Worm (Caenorhabditis elegans) whole organism, young adult: ENCODE measurements around the gene fbxa-131.

Experiments
- D2030.7 ChIP-seq: fragments of 200-800 bp; sonication (Bioruptor generic); IDR thresholded peaks from 2 replicates; pipeline ENCODE4 v1.3.6; 2022; ENCODE audit warnings: missing genetic modification reagents, missing genetic modification characterization, missing compliant biosample characterization
- F10E7.11 ChIP-seq: sonication (generic microtip); optimal IDR thresholded peaks from 2 replicates; lab custom pipeline; 2017; ENCODE audit warnings: mild to moderate bottlenecking, missing genetic modification characterization, moderate library complexity, missing compliant biosample characterization
- F22D6.2 ChIP-seq: sonication (generic microtip); optimal IDR thresholded peaks from 2 replicates; lab custom pipeline; 2016; ENCODE audit warnings: mild to moderate bottlenecking, missing genetic modification characterization, missing compliant biosample characterization
- cebp-2 ChIP-seq: fragments of 200-800 bp; sonication (Bioruptor generic); IDR thresholded peaks from 2 replicates; pipeline ENCODE4 v1.3.6; 2022; ENCODE audit warnings: missing genetic modification characterization, missing compliant biosample characterization
- hmg-1.2 ChIP-seq: fragments of 200-800 bp; sonication (Bioruptor generic); IDR thresholded peaks from 2 replicates; pipeline ENCODE4 v1.3.6; 2022; ENCODE audit warnings: missing genetic modification reagents, missing genetic modification characterization, missing compliant biosample characterization
- hsf-1 ChIP-seq: fragments of 200-800 bp; sonication (Bioruptor generic); IDR thresholded peaks from 2 replicates; pipeline ENCODE4 v1.3.6; 2022; ENCODE audit warnings: missing genetic modification reagents, missing genetic modification characterization, missing compliant biosample characterization
- lag-1 ChIP-seq: fragments of 200-800 bp; sonication (Bioruptor generic); IDR thresholded peaks from 2 replicates; pipeline ENCODE4 v1.3.6; 2022; ENCODE audit warnings: missing genetic modification reagents, missing genetic modification characterization, missing compliant biosample characterization
- let-607 ChIP-seq, 2 experiments: fragments of 200-800 bp in 1 of 2; sonication (Bioruptor generic) in 1 of 2; sonication (generic microtip) in 1 of 2; optimal IDR thresholded peaks; 2 replicates each; lab custom pipeline; 2016 to 2018; ENCODE audit warnings: mild to moderate bottlenecking in 2 of 2, missing compliant biosample characterization in 2 of 2, missing genetic modification characterization in 2 of 2, moderate library complexity in 2 of 2, missing genotype in 1 of 2
- lin-54 ChIP-seq: fragments of 200-800 bp; sonication (Bioruptor generic); optimal IDR thresholded peaks from 2 replicates; lab custom pipeline; 2018; ENCODE audit warnings: mild to moderate bottlenecking, missing genetic modification characterization, missing compliant biosample characterization
- mes-4 ChIP-seq: sonication (generic microtip); optimal IDR thresholded peaks from 2 replicates; lab custom pipeline; 2016; ENCODE audit warnings: missing genotype, missing genetic modification characterization, missing compliant biosample characterization
- nfya-1 ChIP-seq: sonication (generic microtip); optimal IDR thresholded peaks from 2 replicates; lab custom pipeline; 2017; ENCODE audit warnings: antibody characterized with exemption, missing compliant biosample characterization, missing genetic modification characterization, borderline replicate concordance; ENCODE audit not compliant: insufficient read depth
- nhr-80 ChIP-seq: sonication (generic microtip); optimal IDR thresholded peaks from 2 replicates; lab custom pipeline; 2016; ENCODE audit warnings: missing genetic modification characterization, missing compliant biosample characterization
- sdz-38 ChIP-seq: sonication (generic microtip); optimal IDR thresholded peaks from 2 replicates; lab custom pipeline; 2016; ENCODE audit warnings: missing genotype, missing genetic modification characterization, missing compliant biosample characterization
- ztf-28 ChIP-seq: fragments of 200-800 bp; sonication (Bioruptor generic); IDR thresholded peaks from 2 replicates; pipeline ENCODE4 v1.3.6; 2022; ENCODE audit warnings: missing genetic modification reagents, missing genetic modification characterization, missing compliant biosample characterization

The fbxa-131 gene

ce11 chrV:19778608-19779007 is 40.4 kb downstream of the fbxa-131 start, which contains the start of gene fbxa-194 (continued):
- TF ChIP-seq F10E7.11 (tag; lab: Kevin White, UChicago), result no peak
- TF ChIP-seq lin-54 (GFP tag; lab: Kevin White, UChicago), result no peak

- TF ChIP-seq sdz-38 (tag; lab: Kevin White, UChicago), result no peak
- TF ChIP-seq cebp-2 (GFP tag; lab: Robert Waterston, UW), result no peak
- no peak for TF ChIP-seq hmg-1.2 (GFP tag; lab: Robert Waterston, UW)
- peak; percentile 91 for TF ChIP-seq hsf-1
- TF ChIP-seq lag-1 (GFP tag; lab: Robert Waterston, UW), result no peak
- TF ChIP-seq nfya-1 (tag; lab: Kevin White, UChicago), result no peak
Observed at ce11 chrV:19779220-19779619, 41.0 kb downstream of the fbxa-131 start.

ce11 chrV:19783829-19784228 is 45.6 kb downstream of the fbxa-131 start, which contains the start of gene srt-45:
TSS of gene srt-45 (plus strand) at chrV:19784129.
- TF ChIP-seq ztf-28 (GFP tag; lab: Robert Waterston, UW) (no peak), D2030.7 (GFP tag; lab: Robert Waterston, UW) (no peak)

- TF ChIP-seq let-607 (tag; optimal IDR thresholded peaks at IDR 0.05; lab: Kevin White, UChicago) (no peak), nhr-80 (tag; lab: Kevin White, UChicago) (peak; percentile 56), F22D6.2 (no peak), mes-4 (no peak)
Observed at ce11 chrV:19788360-19788759, 50.1 kb downstream of the fbxa-131 start, which contains the start of gene clec-258. TSS of gene clec-258 (plus strand) at chrV:19788440.
